Worm (Caenorhabditis elegans): Measurements from ENCODE around the gene dmsr-11.
A peak's percentile ranks its signal among the peaks of the same experiment; 100 is the strongest.

The dmsr-11 gene

DNA sequence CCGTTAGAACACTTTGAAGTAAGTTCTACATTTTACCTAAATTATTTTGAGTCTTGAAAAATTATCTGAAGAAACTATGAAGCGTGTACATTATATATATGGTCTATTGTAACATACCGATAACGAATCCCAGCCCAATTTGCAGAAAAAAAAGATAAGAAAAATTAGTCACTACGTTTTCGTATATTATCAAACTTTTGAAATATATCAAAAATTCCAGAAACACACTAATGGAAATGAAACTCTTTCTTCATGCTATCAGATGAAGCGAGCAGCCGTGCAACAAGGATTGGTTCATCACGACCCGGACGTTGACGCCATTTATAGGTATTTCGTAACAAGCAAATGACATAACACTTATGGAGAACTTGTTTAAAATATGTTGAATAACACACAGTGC lies 8.0 kb upstream of the dmsr-11 start (continued):
- TF ChIP-seq dox-1 (GFP tag; IDR thresholded peaks at IDR 0.05): no peak
- TF ChIP-seq nhr-80 (tag; optimal IDR thresholded peaks at IDR 0.05): peak; percentile 91
- no peak for TF ChIP-seq Y53F4B.3 (GFP tag; IDR thresholded peaks at IDR 0.05)
- TF ChIP-seq efl-1 (GFP tag; optimal IDR thresholded peaks at IDR 0.05): no peak
- no peak for TF ChIP-seq lag-1 (GFP tag; IDR thresholded peaks at IDR 0.05)
- TF ChIP-seq ceh-40 (GFP tag; IDR thresholded peaks at IDR 0.05): 0 out of 2 replicates have a peak, but pooled peaks have one; percentile 10
- peak; percentile 81 for TF ChIP-seq ets-4 (GFP tag; optimal IDR thresholded peaks at IDR 0.05)
- no peak for TF ChIP-seq ceh-58 (GFP tag; IDR thresholded peaks at IDR 0.05)
- TF ChIP-seq C17E4.6 (GFP tag; IDR thresholded peaks at IDR 0.05): no peak

DNA sequence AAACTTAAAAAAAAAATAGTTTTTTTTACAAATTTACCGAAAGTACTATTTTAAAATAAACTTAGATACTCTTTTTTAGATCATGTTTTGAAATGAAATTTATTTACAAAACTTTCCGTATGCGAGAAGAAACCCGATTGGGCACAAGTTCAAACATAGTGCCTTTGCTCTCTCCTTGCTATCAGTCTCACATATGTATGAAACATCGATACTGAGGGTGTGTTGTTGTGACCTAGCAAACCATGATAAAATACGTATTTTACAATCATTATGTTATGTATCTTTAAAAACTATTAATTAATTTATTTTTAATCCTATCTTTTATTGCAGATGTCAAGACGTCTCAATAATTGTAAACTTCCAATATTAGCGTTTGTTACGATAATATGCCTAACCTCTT lies 6.2 kb upstream of the dmsr-11 start:
- TF ChIP-seq F33H1.4 (GFP tag; IDR thresholded peaks at IDR 0.05): no peak
- no peak for TF ChIP-seq bed-1 (GFP tag; IDR thresholded peaks at IDR 0.05)
- TF ChIP-seq ZK185.1 (tag; optimal IDR thresholded peaks at IDR 0.05; ENCODE audit: poor library complexity, severe bottlenecking): no peak
- peak; percentile 48 for TF ChIP-seq nhr-80 (tag; optimal IDR thresholded peaks at IDR 0.05)
- no peak for TF ChIP-seq snpc-4 (GFP tag; optimal IDR thresholded peaks at IDR 0.05)
- no peak for TF ChIP-seq snpc-4 (tag; optimal IDR thresholded peaks at IDR 0.05)
- no peak for TF ChIP-seq F39B2.1 (GFP tag; IDR thresholded peaks at IDR 0.05)

DNA sequence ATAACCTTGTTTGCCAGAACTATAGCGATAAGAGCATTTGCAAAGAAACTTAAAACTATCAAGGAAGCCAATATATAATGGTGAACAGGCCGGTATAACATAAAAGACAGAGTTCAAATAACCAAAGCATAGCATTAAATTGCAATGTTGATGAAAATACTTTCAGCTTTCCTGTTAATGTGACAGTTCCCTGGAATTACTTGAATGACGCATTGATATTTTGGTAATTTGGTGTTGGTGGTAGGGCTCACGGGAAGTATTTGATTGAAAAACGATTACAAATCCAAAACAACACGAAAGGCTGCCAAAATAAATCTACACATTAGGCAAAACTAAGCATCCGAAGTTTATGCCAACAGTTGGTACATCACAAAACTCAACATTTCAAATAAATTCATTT lies 5.1 kb upstream of the dmsr-11 start, which contains the start of gene dmsr-16:
Gene dmsr-16, minus strand, starts transcription at position 101 of the 400 bp plus-strand sequence.
- TF ChIP-seq hlh-12 (tag; optimal IDR thresholded peaks at IDR 0.05): no peak
- TF ChIP-seq xnd-1 (tag; optimal IDR thresholded peaks at IDR 0.05): no peak
- no peak for TF ChIP-seq die-1 (tag; optimal IDR thresholded peaks at IDR 0.05)
- no peak for TF ChIP-seq dpl-1 (GFP tag; optimal IDR thresholded peaks at IDR 0.05)
- no peak for TF ChIP-seq egrh-3 (GFP tag; IDR thresholded peaks at IDR 0.05)
- no peak for TF ChIP-seq mel-28 (tag; optimal IDR thresholded peaks at IDR 0.05; ENCODE audit: borderline replicate concordance)
- no peak for TF ChIP-seq chd-7 (tag; optimal IDR thresholded peaks at IDR 0.05)
- no peak for TF ChIP-seq lin-35 (GFP tag; optimal IDR thresholded peaks at IDR 0.05)
- no peak for TF ChIP-seq B0261.1 (tag; optimal IDR thresholded peaks at IDR 0.05)
- no peak for TF ChIP-seq ceh-27 (GFP tag; optimal IDR thresholded peaks at IDR 0.05)
- TF ChIP-seq lin-26 (GFP tag; IDR thresholded peaks at IDR 0.05): no peak
- TF ChIP-seq lin-40 (tag; optimal IDR thresholded peaks at IDR 0.05): no peak
- no peak for TF ChIP-seq B0336.3 (GFP tag; IDR thresholded peaks at IDR 0.05)
- no peak for TF ChIP-seq hlh-26 (GFP tag; conservative IDR thresholded peaks at IDR 0.05)
- TF ChIP-seq K12H6.12 (tag; optimal IDR thresholded peaks at IDR 0.05): no peak
- no peak for TF ChIP-seq sea-2 (GFP tag; IDR thresholded peaks at IDR 0.05)
- no peak for TF ChIP-seq Y95B8A.8 (GFP tag; IDR thresholded peaks at IDR 0.05)

DNA sequence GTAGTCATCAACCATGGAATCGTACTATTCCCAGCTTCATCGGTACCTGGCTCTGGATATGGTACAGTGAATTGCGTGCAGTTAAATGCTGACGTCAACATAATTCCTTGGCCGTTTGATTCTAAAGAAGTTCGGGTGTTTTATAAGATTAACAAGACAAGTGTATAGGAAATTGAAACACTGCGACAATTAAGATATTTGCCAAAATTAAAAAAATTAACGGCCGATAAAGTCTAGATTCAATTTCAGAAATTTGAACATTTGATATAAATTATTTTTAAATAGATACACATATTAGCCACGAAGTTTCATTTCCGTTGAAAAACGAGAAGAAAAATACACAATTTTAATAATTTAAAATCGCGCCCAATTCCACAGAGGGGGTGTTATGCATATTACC lies 2.4 kb upstream of the dmsr-11 start, which contains the start of gene dmsr-12:
Gene dmsr-12, minus strand, starts transcription at position 101 of the 400 bp plus-strand sequence.
- TF ChIP-seq zfh-2 (GFP tag; conservative IDR thresholded peaks at IDR 0.05) (no peak), pbrm-1 (GFP tag; IDR thresholded peaks at IDR 0.05) (no peak), T26A5.8 (tag; optimal IDR thresholded peaks at IDR 0.05) (no peak), cebp-2 (GFP tag; IDR thresholded peaks at IDR 0.05) (no peak), snpc-1.3 (tag; optimal IDR thresholded peaks at IDR 0.05; ENCODE audit: insufficient read depth) (no peak), akir-1 (GFP tag; optimal IDR thresholded peaks at IDR 0.05) (no peak), ztf-26 (tag; optimal IDR thresholded peaks at IDR 0.05) (no peak), ekl-4 (GFP tag; IDR thresholded peaks at IDR 0.05) (no peak), ztf-3 (GFP tag; optimal IDR thresholded peaks at IDR 0.05) (no peak), sdz-38 (tag; optimal IDR thresholded peaks at IDR 0.05) (no peak), ceh-58 (GFP tag; IDR thresholded peaks at IDR 0.05) (no peak), cebp-1 (GFP tag; IDR thresholded peaks at IDR 0.05) (no peak), cebp-1 (tag; optimal IDR thresholded peaks at IDR 0.05) (no peak), mxl-1 (tag; optimal IDR thresholded peaks at IDR 0.05) (no peak), ama-1 (optimal IDR thresholded peaks at IDR 0.05) (no peak), ama-1 (GFP tag; optimal IDR thresholded peaks at IDR 0.05) (no peak), xnd-1 (tag; optimal IDR thresholded peaks at IDR 0.05) (no peak), F57C9.4 (tag; optimal IDR thresholded peaks at IDR 0.05) (no peak), him-1 (tag; optimal IDR thresholded peaks at IDR 0.05) (no peak)

Measured in whole organism, young adult.